Worm (Caenorhabditis elegans): Measurements from ENCODE around the gene tsr-2.
"Not testable (repeated sequence)": the region's sequence is repeated elsewhere in the genome, so short reads cannot be mapped to it uniquely, and the experiment has no call there.

tsr-2 gene

DNA sequence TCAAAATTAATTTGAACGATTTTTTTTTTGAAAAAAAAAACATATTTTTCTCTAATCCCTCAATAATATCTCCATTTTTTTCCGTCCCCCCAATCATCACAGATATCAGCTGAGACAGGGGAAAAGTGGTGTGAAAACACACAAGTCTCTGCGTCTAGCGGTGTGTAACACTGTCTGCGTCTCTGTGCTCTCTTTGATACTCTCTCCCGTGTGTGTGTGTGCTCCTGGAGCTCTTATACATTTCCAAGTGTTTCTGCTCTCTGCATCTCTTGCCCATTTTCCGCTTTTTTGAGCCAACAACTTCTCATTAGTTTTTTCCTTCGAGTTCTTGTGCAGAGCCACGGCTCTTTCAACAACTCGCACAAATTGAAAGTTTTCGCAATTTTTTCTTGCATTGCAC, 7.2 kb downstream of the tsr-2 start (continued):
- TF ChIP-seq unc-39 (tag; optimal IDR thresholded peaks at IDR 0.05), result no peak
- TF ChIP-seq mdl-1 (tag; optimal IDR thresholded peaks at IDR 0.05), result no peak
- no peak for TF ChIP-seq lin-39 (tag; optimal IDR thresholded peaks at IDR 0.05)
- TF ChIP-seq nhr-23 (tag; optimal IDR thresholded peaks at IDR 0.05), result no peak
- no peak for TF ChIP-seq snpc-4 (tag; optimal IDR thresholded peaks at IDR 0.05)
- TF ChIP-seq unc-62 (GFP tag; optimal IDR thresholded peaks at IDR 0.05), result no peak
- no peak for TF ChIP-seq R02D3.7 (tag; optimal IDR thresholded peaks at IDR 0.05)
- no peak for TF ChIP-seq mbf-1 (tag; optimal IDR thresholded peaks at IDR 0.05)
- peak; percentile 19 for TF ChIP-seq crh-2 (tag; optimal IDR thresholded peaks at IDR 0.05)
- no peak for TF ChIP-seq sem-4 (tag; optimal IDR thresholded peaks at IDR 0.05)
- TF ChIP-seq fos-1 (tag; optimal IDR thresholded peaks at IDR 0.05), result peak; percentile 53
- TF ChIP-seq nhr-10 (tag; optimal IDR thresholded peaks at IDR 0.05), result no peak
- peak; percentile 24 for TF ChIP-seq zag-1 (tag; optimal IDR thresholded peaks at IDR 0.05)
- TF ChIP-seq nhr-25 (tag; optimal IDR thresholded peaks at IDR 0.05), result no peak
- TF ChIP-seq nhr-21 (tag; optimal IDR thresholded peaks at IDR 0.05), result no peak
- no peak for TF ChIP-seq nhr-237 (tag; optimal IDR thresholded peaks at IDR 0.05)
- TF ChIP-seq Y55F3AM.14 (GFP tag; optimal IDR thresholded peaks at IDR 0.05), result no peak

DNA sequence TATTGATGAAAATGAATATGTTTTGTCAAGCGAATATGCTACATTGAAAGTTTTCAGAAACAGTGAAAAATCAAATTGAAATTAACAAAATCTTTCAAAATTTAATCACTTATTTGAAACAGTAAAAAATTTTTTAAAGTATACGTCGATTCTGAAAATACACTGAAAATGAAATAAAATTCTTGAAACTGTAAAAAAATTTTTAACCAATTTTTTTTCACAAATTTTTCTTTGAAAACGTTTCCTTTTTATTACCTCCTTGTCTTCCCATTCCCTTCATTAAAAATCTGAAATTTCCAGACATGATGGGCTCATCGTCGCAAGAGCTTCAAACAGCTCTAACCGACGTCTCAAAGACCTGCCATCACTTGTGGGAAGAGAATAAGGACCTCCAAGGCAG, 7.6 kb downstream of the tsr-2 start, which contains the start of gene sta-1:
Gene sta-1, plus strand, starts transcription at position 301 of the 400 bp plus-strand sequence.
- not testable (repeated sequence) for TF ChIP-seq sma-3 (GFP tag; optimal IDR thresholded peaks at IDR 0.05); ama-1 (optimal IDR thresholded peaks at IDR 0.05); gmeb-1 (tag; optimal IDR thresholded peaks at IDR 0.05)

DNA sequence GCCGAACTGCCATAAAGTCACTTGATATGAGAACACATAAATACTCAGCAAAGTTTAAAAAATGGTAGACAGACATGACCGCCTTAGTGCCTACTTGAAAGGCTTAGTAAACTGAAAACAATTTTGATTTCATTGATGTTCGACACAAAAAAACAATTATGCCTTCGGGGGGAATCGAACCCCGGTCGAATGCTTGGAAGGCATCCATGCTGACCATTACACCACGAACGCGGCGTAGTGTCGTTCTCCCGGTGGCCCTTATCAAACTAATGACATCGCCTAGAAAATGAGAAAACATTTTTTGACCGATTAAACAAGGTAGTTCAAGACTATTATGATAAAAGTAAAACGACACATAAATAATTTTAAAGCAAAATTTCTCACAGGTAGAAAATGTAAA, 27.8 kb downstream of the tsr-2 start:
- TF ChIP-seq alr-1 (tag; optimal IDR thresholded peaks at IDR 0.05) (no peak), elt-1 (tag; optimal IDR thresholded peaks at IDR 0.05) (no peak), sma-3 (GFP tag; optimal IDR thresholded peaks at IDR 0.05) (peak; percentile 52), nhr-23 (tag; optimal IDR thresholded peaks at IDR 0.05) (no peak), nhr-25 (tag; optimal IDR thresholded peaks at IDR 0.05) (peak; percentile 4), unc-62 (GFP tag; optimal IDR thresholded peaks at IDR 0.05) (no peak), crh-2 (tag; optimal IDR thresholded peaks at IDR 0.05) (peak; percentile 1), mab-5 (tag; optimal IDR thresholded peaks at IDR 0.05) (no peak), nhr-10 (tag; optimal IDR thresholded peaks at IDR 0.05) (no peak), F13H6.1 (tag; optimal IDR thresholded peaks at IDR 0.05) (no peak), lin-11 (tag; optimal IDR thresholded peaks at IDR 0.05) (peak; percentile 21), ztf-4 (tag; optimal IDR thresholded peaks at IDR 0.05) (no peak), peb-1 (tag; optimal IDR thresholded peaks at IDR 0.05) (no peak), C34F6.9 (tag; optimal IDR thresholded peaks at IDR 0.05) (no peak), ztf-1 (GFP tag; conservative IDR thresholded peaks at IDR 0.05) (no peak), egl-27 (tag; optimal IDR thresholded peaks at IDR 0.05) (no peak), gmeb-1 (tag; optimal IDR thresholded peaks at IDR 0.05) (peak; percentile 48), ceh-82 (tag; optimal IDR thresholded peaks at IDR 0.05) (no peak), fos-1 (tag; optimal IDR thresholded peaks at IDR 0.05) (peak; percentile 53), aly-2 (tag; optimal IDR thresholded peaks at IDR 0.05) (no peak), unc-55 (GFP tag; optimal IDR thresholded peaks at IDR 0.05) (peak; percentile 10), elt-3 (tag; optimal IDR thresholded peaks at IDR 0.05) (no peak), sma-9 (GFP tag; optimal IDR thresholded peaks at IDR 0.05) (no peak), sma-9 (tag; optimal IDR thresholded peaks at IDR 0.05) (no peak), snpc-4 (tag; optimal IDR thresholded peaks at IDR 0.05) (no peak), lin-13 (GFP tag; optimal IDR thresholded peaks at IDR 0.05) (no peak)

ce11 chrIV:16694567-16694966, 38.2 kb downstream of the tsr-2 start, which contains the start of gene Y51H4A.941:
Gene Y51H4A.941 (minus strand): TSS chrIV:16694667.
- no peak for TF ChIP-seq nhr-237 (tag; optimal IDR thresholded peaks at IDR 0.05)
- TF ChIP-seq unc-62 (GFP tag; optimal IDR thresholded peaks at IDR 0.05), result no peak
- TF ChIP-seq gmeb-1 (tag; optimal IDR thresholded peaks at IDR 0.05), result no peak
- no peak for TF ChIP-seq Y55F3AM.14 (GFP tag; optimal IDR thresholded peaks at IDR 0.05)
- TF ChIP-seq nhr-21 (tag; optimal IDR thresholded peaks at IDR 0.05), result no peak
- TF ChIP-seq ZK546.5 (tag; optimal IDR thresholded peaks at IDR 0.05), result no peak
- TF ChIP-seq F13H6.1 (tag; optimal IDR thresholded peaks at IDR 0.05), result no peak
